Worm (Caenorhabditis elegans): ENCODE results near the gene C25E10.17.

C25E10.17 gene

ce11 chrV:9055644-9056043, 8.2 kb upstream of the C25E10.17 start:
- no peak for TF ChIP-seq lin-13 (tag; optimal IDR thresholded peaks at IDR 0.05)
- no peak for TF ChIP-seq nhr-28 (tag; optimal IDR thresholded peaks at IDR 0.05)
- TF ChIP-seq mab-5 (tag; optimal IDR thresholded peaks at IDR 0.05), result no peak
- no peak for TF ChIP-seq sptf-1 (tag; optimal IDR thresholded peaks at IDR 0.05)
- no peak for TF ChIP-seq blmp-1 (tag; optimal IDR thresholded peaks at IDR 0.05)
- no peak for TF ChIP-seq snpc-4 (tag; optimal IDR thresholded peaks at IDR 0.05)
- TF ChIP-seq pha-4 (tag; optimal IDR thresholded peaks at IDR 0.05), result no peak
- TF ChIP-seq M03D4.4 (tag; optimal IDR thresholded peaks at IDR 0.05), result no peak
- no peak for TF ChIP-seq drap-1 (GFP tag; optimal IDR thresholded peaks at IDR 0.05)
- no peak for TF ChIP-seq nhr-76 (tag; optimal IDR thresholded peaks at IDR 0.05)
- TF ChIP-seq ces-1 (GFP tag; optimal IDR thresholded peaks at IDR 0.05), result no peak
- TF ChIP-seq mls-2 (tag; optimal IDR thresholded peaks at IDR 0.05), result no peak
- TF ChIP-seq lin-32 (GFP tag; optimal IDR thresholded peaks at IDR 0.05), result no peak

ce11 chrV:9054771-9055170, 7.4 kb upstream of the C25E10.17 start, which contains the start of gene swm-1:
Gene swm-1, minus strand, starts transcription at chrV:9054871.
- TF ChIP-seq sptf-1 (tag; optimal IDR thresholded peaks at IDR 0.05), result no peak
- no peak for TF ChIP-seq ces-1 (GFP tag; optimal IDR thresholded peaks at IDR 0.05)
- TF ChIP-seq ceh-43 (GFP tag; optimal IDR thresholded peaks at IDR 0.05), result no peak
- TF ChIP-seq zip-8 (tag; optimal IDR thresholded peaks at IDR 0.05), result no peak
- no peak for TF ChIP-seq pha-4 (tag; optimal IDR thresholded peaks at IDR 0.05)
- TF ChIP-seq snpc-4 (tag; optimal IDR thresholded peaks at IDR 0.05), result no peak
- no peak for TF ChIP-seq sem-2 (GFP tag; optimal IDR thresholded peaks at IDR 0.05)
- no peak for TF ChIP-seq mab-5 (tag; optimal IDR thresholded peaks at IDR 0.05)
- no peak for TF ChIP-seq ham-2 (GFP tag; optimal IDR thresholded peaks at IDR 0.05)
- no peak for TF ChIP-seq hlh-1 (tag; optimal IDR thresholded peaks at IDR 0.05)
- no peak for TF ChIP-seq drap-1 (GFP tag; optimal IDR thresholded peaks at IDR 0.05)

- TF ChIP-seq mep-1 (tag; optimal IDR thresholded peaks at IDR 0.05) (no peak), sem-2 (GFP tag; optimal IDR thresholded peaks at IDR 0.05) (no peak), nhr-12 (tag; optimal IDR thresholded peaks at IDR 0.05) (no peak), lin-32 (GFP tag; optimal IDR thresholded peaks at IDR 0.05) (no peak), blmp-1 (tag; optimal IDR thresholded peaks at IDR 0.05) (no peak), nhr-76 (tag; optimal IDR thresholded peaks at IDR 0.05) (no peak), unc-62 (GFP tag; optimal IDR thresholded peaks at IDR 0.05) (no peak), ztf-11 (tag; optimal IDR thresholded peaks at IDR 0.05) (no peak), M03D4.4 (tag; optimal IDR thresholded peaks at IDR 0.05) (no peak), unc-120 (tag; optimal IDR thresholded peaks at IDR 0.05; ENCODE audit: poor library complexity, severe bottlenecking) (no peak), ces-1 (GFP tag; optimal IDR thresholded peaks at IDR 0.05) (no peak), pha-4 (tag; optimal IDR thresholded peaks at IDR 0.05) (no peak), snpc-4 (tag; optimal IDR thresholded peaks at IDR 0.05) (no peak), tbx-8 (GFP tag; optimal IDR thresholded peaks at IDR 0.05) (no peak), hlh-1 (tag; optimal IDR thresholded peaks at IDR 0.05) (no peak), ceh-39 (tag; optimal IDR thresholded peaks at IDR 0.05) (no peak), lsy-2 (tag; optimal IDR thresholded peaks at IDR 0.05) (no peak), nhr-237 (tag; optimal IDR thresholded peaks at IDR 0.05) (no peak)
Measured at ce11 chrV:9053969-9054368, 6.6 kb upstream of the C25E10.17 start, which contains the start of gene C25E10.8. Gene C25E10.8, minus strand, starts transcription at chrV:9054069.

ce11 chrV:9053235-9053634, 5.8 kb upstream of the C25E10.17 start:
- TF ChIP-seq nhr-2 (tag; optimal IDR thresholded peaks at IDR 0.05), result no peak
- no peak for TF ChIP-seq nhr-28 (tag; optimal IDR thresholded peaks at IDR 0.05)

- TF ChIP-seq nhr-12 (tag; optimal IDR thresholded peaks at IDR 0.05), result no peak
- TF ChIP-seq ceh-83 (GFP tag; optimal IDR thresholded peaks at IDR 0.05), result no peak
- TF ChIP-seq blmp-1 (tag; optimal IDR thresholded peaks at IDR 0.05), result no peak
- TF ChIP-seq ham-2 (GFP tag; optimal IDR thresholded peaks at IDR 0.05), result no peak
- no peak for TF ChIP-seq unc-120 (tag; optimal IDR thresholded peaks at IDR 0.05; ENCODE audit: poor library complexity, severe bottlenecking)
- TF ChIP-seq sem-2 (GFP tag; optimal IDR thresholded peaks at IDR 0.05), result no peak
Measured at ce11 chrV:9051100-9051499, 3.7 kb upstream of the C25E10.17 start, which contains the start of gene C25E10.7. Gene C25E10.7, minus strand, starts transcription at chrV:9051200.

- no peak for TF ChIP-seq flh-1 (GFP tag; optimal IDR thresholded peaks at IDR 0.05)
- no peak for TF ChIP-seq hlh-1 (tag; optimal IDR thresholded peaks at IDR 0.05)
- no peak for TF ChIP-seq elt-1 (tag; optimal IDR thresholded peaks at IDR 0.05; ENCODE audit: borderline replicate concordance, insufficient read depth)
- no peak for TF ChIP-seq ceh-43 (GFP tag; optimal IDR thresholded peaks at IDR 0.05)
- TF ChIP-seq mab-5 (tag; optimal IDR thresholded peaks at IDR 0.05), result no peak
- TF ChIP-seq mls-2 (tag; optimal IDR thresholded peaks at IDR 0.05), result no peak
- no peak for TF ChIP-seq nhr-237 (tag; optimal IDR thresholded peaks at IDR 0.05)
- TF ChIP-seq unc-39 (tag; optimal IDR thresholded peaks at IDR 0.05), result no peak
- TF ChIP-seq lsy-2 (tag; optimal IDR thresholded peaks at IDR 0.05), result no peak
- TF ChIP-seq pha-4 (tag; optimal IDR thresholded peaks at IDR 0.05), result no peak
- TF ChIP-seq lin-32 (GFP tag; optimal IDR thresholded peaks at IDR 0.05), result no peak
- no peak for TF ChIP-seq nhr-28 (tag; optimal IDR thresholded peaks at IDR 0.05)
- no peak for TF ChIP-seq tbx-8 (GFP tag; optimal IDR thresholded peaks at IDR 0.05)
Measured at ce11 chrV:9049271-9049670, 1.9 kb upstream of the C25E10.17 start.
